Fruit fly (Drosophila melanogaster) whole organism, wandering third instar larva: ENCODE measurements around the gene C3G.

Source experiments
- Dfd ChIP-seq: fragments of >200 bp; optimal IDR thresholded peaks from 2 replicates; lab custom pipeline; 2017; ENCODE audit warnings: missing biosample characterization, missing genetic modification characterization
- Dif ChIP-seq: fragments of 200-275, 200-300 bp; sonication (Bioruptor generic); optimal IDR thresholded peaks from 2 replicates; lab custom pipeline; 2018; ENCODE audit warnings: missing biosample characterization, missing genetic modification characterization; ENCODE audit not compliant: partially characterized antibody
- Hr83 ChIP-seq: fragments of 200-300 bp; sonication (Bioruptor generic); optimal IDR thresholded peaks from 2 replicates; lab custom pipeline; 2016; ENCODE audit warnings: missing biosample characterization, mild to moderate bottlenecking, missing genetic modification characterization, moderate library complexity; ENCODE audit not compliant: poor library complexity, severe bottlenecking
- Sp1 ChIP-seq: fragments of 200-800 bp; sonication (Bioruptor generic); optimal IDR thresholded peaks from 3 replicates; lab custom pipeline; 2019; ENCODE audit warnings: missing biosample characterization, mild to moderate bottlenecking, missing genetic modification characterization, moderate library complexity
- h ChIP-seq: fragments of 200-800 bp; sonication (Bioruptor generic); optimal IDR thresholded peaks from 3 replicates; lab custom pipeline; 2016; ENCODE audit warnings: missing biosample characterization, mild to moderate bottlenecking, missing genetic modification characterization
- pan ChIP-seq: fragments of >200 bp; optimal IDR thresholded peaks from 2 replicates; lab custom pipeline; 2017

C3G gene

DNA sequence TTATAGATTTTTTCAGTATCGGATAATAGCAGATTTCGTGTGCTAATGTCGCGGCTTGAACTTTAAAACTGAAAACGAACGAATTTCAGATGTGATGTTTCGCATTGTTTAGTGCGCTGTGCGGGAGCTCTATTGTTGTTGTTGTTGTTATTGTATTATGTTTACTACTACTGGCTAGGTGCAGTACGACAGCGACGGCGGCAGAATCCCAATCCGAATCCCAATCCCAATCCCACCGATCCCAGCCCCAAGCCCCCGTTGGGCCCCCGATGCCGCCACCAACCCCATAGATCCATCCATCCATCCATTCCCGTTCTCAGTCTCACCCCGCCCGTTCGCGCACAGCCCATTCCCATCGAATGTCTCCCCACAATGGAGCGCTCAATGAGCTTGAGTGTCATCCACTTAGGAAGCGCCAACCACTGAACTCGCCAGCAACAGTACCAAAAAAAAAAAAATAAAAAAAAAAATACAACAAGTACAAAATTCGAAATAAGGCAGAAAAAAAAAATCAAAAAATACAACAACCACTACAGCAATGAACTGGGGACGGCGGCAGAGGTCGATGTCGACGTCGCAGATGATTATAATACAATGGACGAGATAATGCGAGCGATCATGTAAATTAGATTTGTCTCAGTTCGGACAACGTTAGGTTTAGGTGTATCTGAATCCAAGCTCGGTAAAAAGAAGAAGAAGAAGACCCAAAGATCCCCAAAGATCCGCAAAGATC is 63.3 kb downstream of the C3G start, which contains the start of gene CG3168:
Gene CG3168, minus strand, starts transcription at position 51 of the 733 bp plus-strand sequence.
- peak; percentile 93 for TF ChIP-seq Dfd (GFP tag; lab: Kevin White, UChicago)
- no peak for TF ChIP-seq Dif

- TF ChIP-seq pan (lab: Kevin White, UChicago): peak; percentile 29
- TF ChIP-seq h (GFP tag; lab: Kevin White, UChicago): peak; percentile 16
- peak; percentile 39 for TF ChIP-seq Hr83 (GFP tag; lab: Kevin White, UChicago)
- no peak for TF ChIP-seq Sp1 (GFP tag; lab: Kevin White, UChicago)
Measured at dm6 chrX:6733291-6734042, 69.9 kb downstream of the C3G start.
